Fruit fly (Drosophila melanogaster) whole organism, embryonic: ENCODE results near the gene PH4alphaEFB.

Source experiments
- Atf6 ChIP-seq: fragments of 200-800 bp; sonication (Bioruptor generic); IDR thresholded peaks from 2 replicates; pipeline ENCODE4 v1.3.6; 2022; ENCODE audit warnings: missing biosample characterization, missing genetic modification characterization
- Blimp-1 ChIP-seq: fragments of 200-800 bp; sonication (Bioruptor generic); optimal IDR thresholded peaks from 3 replicates; lab custom pipeline; 2018; ENCODE audit warnings: missing biosample characterization, missing genetic modification characterization, mild to moderate bottlenecking, moderate library complexity, missing genetic modification reagents
- CG10462 ChIP-seq: fragments of 200-800 bp; sonication (Bioruptor generic); optimal IDR thresholded peaks from 2 replicates; lab custom pipeline; 2016; ENCODE audit warnings: missing biosample characterization, missing genetic modification characterization
- CG10654 ChIP-seq: fragments of 200-800 bp; sonication (Bioruptor generic); optimal IDR thresholded peaks from 2 replicates; lab custom pipeline; 2016; ENCODE audit warnings: missing biosample characterization, missing genetic modification characterization
- CG12071 ChIP-seq: fragments of 200-800 bp; sonication (Bioruptor generic); optimal IDR thresholded peaks from 3 replicates; lab custom pipeline; 2018; ENCODE audit warnings: missing biosample characterization, mild to moderate bottlenecking, missing genetic modification characterization
- CG17385 ChIP-seq: fragments of 200-800 bp; sonication (Bioruptor generic); optimal IDR thresholded peaks from 3 replicates; lab custom pipeline; 2018; ENCODE audit warnings: missing biosample characterization, mild to moderate bottlenecking, missing genetic modification characterization
- CG18011 ChIP-seq: fragments of 200-800 bp; sonication (Bioruptor generic); optimal IDR thresholded peaks from 2 replicates; lab custom pipeline; 2017; ENCODE audit warnings: missing biosample characterization, missing genetic modification characterization, mild to moderate bottlenecking, moderate library complexity, missing genotype
- CG30020 ChIP-seq: fragments of 200-800 bp; optimal IDR thresholded peaks from 2 replicates; lab custom pipeline; 2019; ENCODE audit warnings: missing biosample characterization, mild to moderate bottlenecking, missing genetic modification characterization, moderate library complexity
- CG30431 ChIP-seq: fragments of 200-800 bp; sonication (Bioruptor generic); optimal IDR thresholded peaks from 2 replicates; lab custom pipeline; 2017; ENCODE audit warnings: missing biosample characterization, missing genetic modification characterization
- CG4730 ChIP-seq: fragments of 200-800 bp; sonication (Bioruptor generic); IDR thresholded peaks from 2 replicates; pipeline ENCODE4 v1.3.6; 2022; ENCODE audit warnings: missing biosample characterization, missing genetic modification characterization
- CG6813 ChIP-seq: fragments of 200-800 bp; sonication (Bioruptor generic); optimal IDR thresholded peaks from 2 replicates; lab custom pipeline; 2017; ENCODE audit warnings: missing biosample characterization, missing genetic modification characterization, mild to moderate bottlenecking, moderate library complexity, missing genetic modification reagents
- CG7271 ChIP-seq: fragments of 200-800 bp; sonication (Bioruptor generic); optimal IDR thresholded peaks from 2 replicates; lab custom pipeline; 2018; ENCODE audit warnings: missing biosample characterization, mild to moderate bottlenecking, missing genetic modification characterization, moderate library complexity
- CG7372 ChIP-seq: fragments of 200-800 bp; sonication (Bioruptor generic); IDR thresholded peaks from 2 replicates; pipeline ENCODE4 v1.3.6; 2022; ENCODE audit warnings: missing biosample characterization, missing genetic modification characterization
- CG7786 ChIP-seq: fragments of 200-800 bp; sonication (Bioruptor generic); optimal IDR thresholded peaks from 2 replicates; lab custom pipeline; 2016; ENCODE audit warnings: missing biosample characterization, missing genetic modification characterization
- CG7987 ChIP-seq: fragments of 200-800 bp; sonication (Bioruptor generic); optimal IDR thresholded peaks from 2 replicates; lab custom pipeline; 2018; ENCODE audit warnings: missing biosample characterization, mild to moderate bottlenecking, missing genetic modification characterization, moderate library complexity
- CG8359 ChIP-seq: fragments of 200-800 bp; sonication (Bioruptor generic); optimal IDR thresholded peaks from 2 replicates; lab custom pipeline; 2017; ENCODE audit warnings: missing biosample characterization, mild to moderate bottlenecking, missing genetic modification characterization, borderline replicate concordance
- CG9727 ChIP-seq: fragments of 200-800 bp; sonication (Bioruptor generic); optimal IDR thresholded peaks from 3 replicates; lab custom pipeline; 2017; ENCODE audit warnings: missing biosample characterization, mild to moderate bottlenecking, missing genetic modification characterization
- CTCF ChIP-seq: fragments of 200-800 bp; sonication (Bioruptor generic); optimal IDR thresholded peaks from 2 replicates; lab custom pipeline; 2017; ENCODE audit warnings: missing biosample characterization, mild to moderate bottlenecking, missing genetic modification characterization, moderate library complexity
- ERR ChIP-seq: fragments of 200-800 bp; sonication (Bioruptor generic); optimal IDR thresholded peaks from 2 replicates; lab custom pipeline; 2016; ENCODE audit warnings: missing biosample characterization, missing genetic modification characterization
- HLHmδ ChIP-seq: fragments of 200-800 bp; sonication (Bioruptor generic); optimal IDR thresholded peaks from 2 replicates; lab custom pipeline; 2018; ENCODE audit warnings: missing biosample characterization, mild to moderate bottlenecking, missing genetic modification characterization, moderate library complexity
- Hand ChIP-seq: fragments of 200-800 bp; sonication (Bioruptor generic); optimal IDR thresholded peaks from 2 replicates; lab custom pipeline; 2017; ENCODE audit warnings: mild to moderate bottlenecking, missing biosample characterization, missing genetic modification reagents, missing genetic modification characterization
- Hr78 ChIP-seq, 2 experiments: fragments of 200-800 bp in 1 of 2; fragments of >200 bp in 1 of 2; sonication (Bioruptor generic) in 1 of 2; optimal IDR thresholded peaks; 2 replicates each; lab custom pipeline; 2017 to 2019; ENCODE audit warnings: missing biosample characterization in 2 of 2, missing genetic modification characterization in 2 of 2, mild to moderate bottlenecking in 1 of 2, moderate library complexity in 1 of 2
- Nf-YA ChIP-seq: fragments of 200-800 bp; sonication (Bioruptor generic); IDR thresholded peaks from 2 replicates; pipeline ENCODE4 v1.3.6; 2022; ENCODE audit warnings: missing biosample characterization, missing genetic modification characterization
- Ptx1 ChIP-seq: fragments of 200-800 bp; sonication (Bioruptor generic); IDR thresholded peaks from 2 replicates; pipeline ENCODE4 v1.3.6; 2022; ENCODE audit warnings: missing biosample characterization, missing genetic modification characterization
- Usf ChIP-seq: fragments of 200-800 bp; sonication (Bioruptor generic); optimal IDR thresholded peaks from 2 replicates; lab custom pipeline; 2017; ENCODE audit warnings: missing genotype, missing biosample characterization, missing genetic modification characterization
- ase ChIP-seq: fragments of 200-800 bp; sonication (Bioruptor generic); IDR thresholded peaks from 3 replicates; pipeline ENCODE4 v1.3.6; 2022; ENCODE audit warnings: missing biosample characterization, missing genetic modification characterization
- cg ChIP-seq: fragments of 200-800 bp; sonication (Bioruptor generic); optimal IDR thresholded peaks from 3 replicates; lab custom pipeline; 2019; ENCODE audit warnings: missing biosample characterization, mild to moderate bottlenecking, missing genetic modification characterization, moderate library complexity
- chn ChIP-seq: fragments of 200-800 bp; sonication (Bioruptor generic); optimal IDR thresholded peaks from 2 replicates; lab custom pipeline; 2016; ENCODE audit warnings: missing biosample characterization, missing genetic modification characterization
- crp ChIP-seq, 2 experiments: fragments of 200-800 bp; sonication (Bioruptor generic); optimal IDR thresholded peaks; 2 replicates in 1 of 2; 3 replicates in 1 of 2; lab custom pipeline; 2017; ENCODE audit warnings: missing biosample characterization in 2 of 2, missing genetic modification characterization in 2 of 2, mild to moderate bottlenecking in 1 of 2, moderate library complexity in 1 of 2
- dmrt99B ChIP-seq: fragments of 200-800 bp; sonication (Bioruptor generic); optimal IDR thresholded peaks from 2 replicates; lab custom pipeline; 2018; ENCODE audit warnings: missing biosample characterization, mild to moderate bottlenecking, missing genetic modification characterization, moderate library complexity
- ems ChIP-seq: fragments of 200-800 bp; sonication (Bioruptor generic); optimal IDR thresholded peaks from 3 replicates; lab custom pipeline; 2016; ENCODE audit warnings: missing biosample characterization, missing genetic modification characterization
- fd3F ChIP-seq: fragments of 200-800 bp; sonication (Bioruptor generic); optimal IDR thresholded peaks from 2 replicates; lab custom pipeline; 2018; ENCODE audit warnings: missing biosample characterization, mild to moderate bottlenecking, missing genetic modification characterization, moderate library complexity
- fru ChIP-seq: fragments of >200 bp; optimal IDR thresholded peaks from 2 replicates; lab custom pipeline; 2017
- ham ChIP-seq: fragments of 200-800 bp; sonication (Bioruptor generic); IDR thresholded peaks from 2 replicates; pipeline ENCODE4 v1.3.6; 2022; ENCODE audit warnings: missing biosample characterization, missing genetic modification characterization
- kah ChIP-seq: fragments of 200-800 bp; sonication (Bioruptor generic); optimal IDR thresholded peaks from 2 replicates; lab custom pipeline; 2018; ENCODE audit warnings: missing biosample characterization, mild to moderate bottlenecking, missing genetic modification characterization
- kni ChIP-seq: fragments of 200-800 bp; sonication (Bioruptor generic); optimal IDR thresholded peaks from 3 replicates; lab custom pipeline; 2017; ENCODE audit warnings: mild to moderate bottlenecking, missing biosample characterization, missing genetic modification reagents, missing genetic modification characterization
- luna ChIP-seq: fragments of 200-800 bp; sonication (Bioruptor generic); optimal IDR thresholded peaks from 2 replicates; lab custom pipeline; 2016; ENCODE audit warnings: missing biosample characterization, missing genetic modification characterization
- pan ChIP-seq, 4 experiments: fragments of >200 bp in 3 of 4; fragments of 200-800 bp in 1 of 4; sonication (Bioruptor generic) in 1 of 4; optimal IDR thresholded peaks in 3 of 4; IDR thresholded peaks in 1 of 4; 2 replicates each; pipeline versions ENCODE4 v1.3.6 to Lab custom; 2017 to 2022; ENCODE audit warnings: missing biosample characterization in 2 of 4, missing genetic modification characterization in 2 of 4, mixed read lengths in 1 of 4
- pho ChIP-seq: fragments of 200-800 bp; sonication (Bioruptor generic); optimal IDR thresholded peaks from 2 replicates; lab custom pipeline; 2016; ENCODE audit warnings: missing biosample characterization, missing genetic modification characterization
- pum ChIP-seq: fragments of 200-800 bp; sonication (Bioruptor generic); optimal IDR thresholded peaks from 2 replicates; lab custom pipeline; 2016; ENCODE audit warnings: missing biosample characterization, missing genetic modification characterization
- pzg ChIP-seq: fragments of 200-800 bp; sonication (Bioruptor generic); optimal IDR thresholded peaks from 3 replicates; lab custom pipeline; 2018; ENCODE audit warnings: missing biosample characterization, mild to moderate bottlenecking, missing genetic modification characterization, moderate library complexity
- rib ChIP-seq: fragments of 200-800 bp; sonication (Bioruptor generic); IDR thresholded peaks from 2 replicates; pipeline ENCODE4 v1.3.6; 2022; ENCODE audit warnings: missing biosample characterization, missing genetic modification characterization
- schlank ChIP-seq: fragments of 200-800 bp; sonication (Bioruptor generic); optimal IDR thresholded peaks from 2 replicates; lab custom pipeline; 2018; ENCODE audit warnings: missing biosample characterization, mild to moderate bottlenecking, missing genetic modification characterization
- scrt ChIP-seq: fragments of 200-800 bp; sonication (Bioruptor generic); optimal IDR thresholded peaks from 2 replicates; lab custom pipeline; 2018; ENCODE audit warnings: missing biosample characterization, mild to moderate bottlenecking, missing genetic modification characterization, moderate library complexity
- sens ChIP-seq: fragments of 200-800 bp; sonication (Bioruptor generic); peaks from one replicate; lab custom pipeline; 2016; ENCODE audit warnings: missing biosample characterization, missing genetic modification characterization
- tin ChIP-seq: fragments of 200-800 bp; sonication (Bioruptor generic); optimal IDR thresholded peaks from 3 replicates; lab custom pipeline; 2016; ENCODE audit warnings: missing biosample characterization, missing genetic modification characterization
- trh ChIP-seq: fragments of 200-800 bp; sonication (Bioruptor generic); optimal IDR thresholded peaks from 2 replicates; lab custom pipeline; 2016; ENCODE audit warnings: missing biosample characterization, missing genetic modification characterization
- tx ChIP-seq: fragments of 200-800 bp; sonication (Bioruptor generic); optimal IDR thresholded peaks from 2 replicates; lab custom pipeline; 2016; ENCODE audit warnings: missing biosample characterization, missing genetic modification characterization
- unpg ChIP-seq: fragments of 200-800 bp; sonication (Bioruptor generic); optimal IDR thresholded peaks from 3 replicates; lab custom pipeline; 2018; ENCODE audit warnings: missing biosample characterization, mild to moderate bottlenecking, missing genetic modification characterization, moderate library complexity
- vfl ChIP-seq: fragments of 200-800 bp; sonication (Bioruptor generic); optimal IDR thresholded peaks from 2 replicates; lab custom pipeline; 2016; ENCODE audit warnings: missing biosample characterization, missing genetic modification characterization
- wdn ChIP-seq: fragments of 200-800 bp; sonication (Bioruptor generic); IDR thresholded peaks from 2 replicates; pipeline ENCODE4 v1.3.6; 2022; ENCODE audit warnings: missing biosample characterization, missing genetic modification characterization

Gene PH4alphaEFB

DNA sequence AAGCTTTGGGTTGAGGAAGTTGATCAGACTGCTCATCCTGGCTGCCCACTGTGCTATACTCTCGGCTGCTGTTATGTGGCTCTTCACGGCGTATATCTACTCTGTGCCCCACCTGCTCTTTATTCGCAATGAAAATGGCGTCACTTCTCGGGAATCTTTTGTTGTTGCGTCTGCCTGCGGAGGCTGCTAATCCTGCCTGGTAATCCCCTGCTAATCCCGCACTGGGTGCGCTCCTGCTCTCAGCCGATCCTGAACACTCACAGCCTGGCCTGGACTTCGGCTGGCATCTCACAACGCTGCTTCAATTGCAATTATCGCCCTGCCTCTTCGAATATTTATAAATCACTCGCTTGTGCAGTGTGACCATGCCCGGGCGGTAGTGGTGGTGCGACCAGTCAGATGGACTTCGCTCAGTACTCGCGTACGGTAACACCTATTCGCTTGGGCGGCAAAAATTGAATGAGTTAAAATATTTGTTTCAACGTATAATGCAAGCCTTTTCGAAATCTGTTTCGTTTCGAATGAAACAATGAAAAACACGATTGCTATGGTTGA is 38.0 kb upstream of the PH4alphaEFB start, which contains the start of gene CG2218 (continued):
- TF ChIP-seq HLHmδ (no peak), CG7372 (no peak), Hand (GFP tag; lab: Kevin White, UChicago) (no peak), tin (GFP tag; lab: Kevin White, UChicago) (no peak), pan (optimal IDR thresholded peaks at IDR 0.05; lab: Kevin White, UChicago) (no peak), pan (GFP tag; optimal IDR thresholded peaks at IDR 0.05 in 1 of 2, IDR thresholded peaks at IDR 0.05 in 1 of 2) (no peak), schlank (tag; lab: Kevin White, UChicago) (no peak), CG7987 (peak; percentile 26), scrt (GFP tag; lab: Kevin White, UChicago) (no peak), CG30431 (GFP tag; lab: Kevin White, UChicago) (no peak), CG30020 (tag; lab: Kevin White, UChicago) (no peak), crp (GFP tag; optimal IDR thresholded peaks at IDR 0.05; lab: Kevin White, UChicago) (peak in 1 of 2 experiments; percentile 68), ems (GFP tag; lab: Kevin White, UChicago) (no peak), ase (GFP tag; lab: Robert Waterston, UW) (no peak), CG18011 (GFP tag; lab: Kevin White, UChicago) (no peak), CG8359 (no peak), Usf (GFP tag; lab: Kevin White, UChicago) (no peak), chn (GFP tag; lab: Kevin White, UChicago) (peak; percentile 5), luna (no peak), cg (GFP tag; lab: Kevin White, UChicago) (no peak), Nf-YA (GFP tag; lab: Robert Waterston, UW) (no peak), sens (GFP tag; lab: Kevin White, UChicago) (no peak), ERR (GFP tag; lab: Kevin White, UChicago) (no peak), CG10654 (GFP tag; lab: Kevin White, UChicago) (no peak), unpg (no peak), tx (no peak), dmrt99B (tag; lab: Kevin White, UChicago) (no peak), CG12071 (GFP tag; lab: Kevin White, UChicago) (no peak), pzg (GFP tag; lab: Kevin White, UChicago) (peak; percentile 96), rib (GFP tag; lab: Robert Waterston, UW) (no peak), fru (lab: Kevin White, UChicago) (no peak), CG17385 (GFP tag; lab: Kevin White, UChicago) (no peak), CG7271 (tag; lab: Kevin White, UChicago) (no peak), CG10462 (GFP tag; lab: Kevin White, UChicago) (no peak), Ptx1 (GFP tag; lab: Robert Waterston, UW) (no peak), wdn (GFP tag; lab: Robert Waterston, UW) (no peak), CTCF (GFP tag; lab: Kevin White, UChicago) (peak; percentile 54), vfl (no peak), pum (GFP tag; lab: Kevin White, UChicago) (no peak), fd3F (GFP tag; lab: Kevin White, UChicago) (no peak), ham (GFP tag; lab: Robert Waterston, UW) (no peak), CG9727 (GFP tag; lab: Kevin White, UChicago) (no peak), CG7786 (GFP tag; lab: Kevin White, UChicago) (no peak), pho (GFP tag; lab: Kevin White, UChicago) (no peak), Blimp-1 (no peak), CG6813 (GFP tag; lab: Kevin White, UChicago) (no peak), kni (GFP tag; lab: Kevin White, UChicago) (no peak), kah (GFP tag; lab: Kevin White, UChicago) (no peak), Hr78 (GFP tag; optimal IDR thresholded peaks at IDR 0.05; lab: Kevin White, UChicago) (no peak), CG4730 (no peak), Atf6 (GFP tag; lab: Robert Waterston, UW) (no peak), trh (GFP tag; lab: Kevin White, UChicago) (no peak)
